Fruit fly (Drosophila melanogaster) whole organism, embryonic: ENCODE measurements around the gene CG8516.

Experiments used
- Abd-B ChIP-seq: fragments of 200-800 bp; sonication (Bioruptor generic); optimal IDR thresholded peaks from 2 replicates; lab custom pipeline; 2018; ENCODE audit warnings: missing biosample characterization, mild to moderate bottlenecking, missing genetic modification characterization, moderate library complexity
- Awh ChIP-seq: fragments of 200-800 bp; sonication (Bioruptor generic); IDR thresholded peaks from 2 replicates; pipeline ENCODE4, ENCODE4 v1.3.6; 2022; ENCODE audit warnings: missing biosample characterization, missing genetic modification characterization
- B-H2 ChIP-seq: fragments of 200-800 bp; sonication (Bioruptor generic); optimal IDR thresholded peaks from 2 replicates; lab custom pipeline; 2018; ENCODE audit warnings: missing biosample characterization, mild to moderate bottlenecking, missing genetic modification characterization
- Blimp-1 ChIP-seq: fragments of 200-800 bp; sonication (Bioruptor generic); optimal IDR thresholded peaks from 3 replicates; lab custom pipeline; 2018; ENCODE audit warnings: missing biosample characterization, missing genetic modification characterization, mild to moderate bottlenecking, moderate library complexity, missing genetic modification reagents
- CG12659 ChIP-seq: fragments of 200-800 bp; sonication (Bioruptor generic); optimal IDR thresholded peaks from 3 replicates; lab custom pipeline; 2017; ENCODE audit warnings: mild to moderate bottlenecking, missing biosample characterization, missing genetic modification reagents, missing genetic modification characterization
- CG13296 ChIP-seq: fragments of 200-800 bp; sonication (Bioruptor generic); optimal IDR thresholded peaks from 3 replicates; lab custom pipeline; 2018; ENCODE audit warnings: missing biosample characterization, mild to moderate bottlenecking, missing genetic modification characterization
- CG13894 ChIP-seq: fragments of 200-800 bp; sonication (Bioruptor generic); optimal IDR thresholded peaks from 3 replicates; lab custom pipeline; 2018; ENCODE audit warnings: missing biosample characterization, mild to moderate bottlenecking, missing genetic modification characterization, moderate library complexity
- CG14050 ChIP-seq: fragments of 200-800 bp; sonication (Bioruptor generic); IDR thresholded peaks from 3 replicates; pipeline ENCODE4 v1.3.6; 2022; ENCODE audit warnings: missing biosample characterization, missing genetic modification characterization
- CG15073 ChIP-seq: fragments of 200-800 bp; sonication (Bioruptor generic); optimal IDR thresholded peaks from 2 replicates; lab custom pipeline; 2016; ENCODE audit warnings: missing biosample characterization, missing genetic modification characterization
- CG17328 ChIP-seq: fragments of 200-800 bp; sonication (Bioruptor generic); IDR thresholded peaks from 2 replicates; pipeline ENCODE4 v1.3.6; 2022; ENCODE audit warnings: missing biosample characterization, missing genetic modification characterization
- CG17829 ChIP-seq: fragments of 200-800 bp; optimal IDR thresholded peaks from 2 replicates; lab custom pipeline; 2019; ENCODE audit warnings: missing biosample characterization, mild to moderate bottlenecking, missing genetic modification characterization, moderate library complexity
- CG1792 ChIP-seq: fragments of 200-800 bp; sonication (Bioruptor generic); optimal IDR thresholded peaks from 2 replicates; lab custom pipeline; 2016; ENCODE audit warnings: missing biosample characterization, missing genetic modification characterization
- CG18599 ChIP-seq: fragments of 200-800 bp; sonication (Bioruptor generic); optimal IDR thresholded peaks from 3 replicates; lab custom pipeline; 2017; ENCODE audit warnings: missing biosample characterization, missing genetic modification characterization, mild to moderate bottlenecking, moderate library complexity, missing genetic modification reagents
- CG2889 ChIP-seq: fragments of 200-800 bp; sonication (Bioruptor generic); IDR thresholded peaks from 3 replicates; pipeline ENCODE4 v1.3.6; 2022; ENCODE audit warnings: missing biosample characterization, missing genetic modification characterization
- CG30431 ChIP-seq: fragments of 200-800 bp; sonication (Bioruptor generic); optimal IDR thresholded peaks from 2 replicates; lab custom pipeline; 2017; ENCODE audit warnings: missing biosample characterization, missing genetic modification characterization
- CG31224 ChIP-seq: fragments of 200-800 bp; sonication (Bioruptor generic); IDR thresholded peaks from 2 replicates; pipeline ENCODE4 v1.3.6; 2022; ENCODE audit warnings: missing biosample characterization, missing genetic modification characterization
- CG6765 ChIP-seq: fragments of 200-800 bp; sonication (Bioruptor generic); optimal IDR thresholded peaks from 3 replicates; lab custom pipeline; 2017; ENCODE audit warnings: missing biosample characterization, mild to moderate bottlenecking, missing genetic modification characterization
- CG6791 ChIP-seq: fragments of 200-800 bp; sonication (Bioruptor generic); IDR thresholded peaks from 3 replicates; pipeline ENCODE4 v1.3.6; 2022; ENCODE audit warnings: missing biosample characterization, missing genetic modification characterization; ENCODE audit not compliant: partially characterized antibody
- CG7556 ChIP-seq: fragments of 200-800 bp; sonication (Bioruptor generic); optimal IDR thresholded peaks from 2 replicates; lab custom pipeline; 2017; ENCODE audit warnings: missing biosample characterization, mild to moderate bottlenecking, missing genetic modification characterization
- CG7839 ChIP-seq: fragments of 200-800 bp; sonication (Bioruptor generic); optimal IDR thresholded peaks from 3 replicates; lab custom pipeline; 2018; ENCODE audit warnings: missing biosample characterization, mild to moderate bottlenecking, missing genetic modification characterization, moderate library complexity
- CrebB ChIP-seq: fragments of 200-800 bp; sonication (Bioruptor generic); optimal IDR thresholded peaks from 3 replicates; lab custom pipeline; 2018; ENCODE audit warnings: missing biosample characterization, mild to moderate bottlenecking, missing genetic modification characterization
- D19B ChIP-seq: fragments of 200-800 bp; sonication (Bioruptor generic); optimal IDR thresholded peaks from 2 replicates; lab custom pipeline; 2017; ENCODE audit warnings: missing biosample characterization, mild to moderate bottlenecking, missing genetic modification characterization
- Deaf1 ChIP-seq: fragments of 200-800 bp; optimal IDR thresholded peaks from 3 replicates; lab custom pipeline; 2019; ENCODE audit warnings: missing biosample characterization, mild to moderate bottlenecking, missing genetic modification characterization, moderate library complexity
- Dll ChIP-seq: fragments of 200-800 bp; sonication (Bioruptor generic); IDR thresholded peaks from 4 replicates; pipeline ENCODE4 v1.3.6; 2022; ENCODE audit warnings: missing biosample characterization, missing genetic modification characterization; ENCODE audit not compliant: partially characterized antibody
- Dp ChIP-seq: fragments of 200-800 bp; sonication (Bioruptor generic); optimal IDR thresholded peaks from 2 replicates; lab custom pipeline; 2018; ENCODE audit warnings: missing biosample characterization, mild to moderate bottlenecking, missing genetic modification characterization, moderate library complexity
- Elba2 ChIP-seq: fragments of 200-800 bp; sonication (Bioruptor generic); optimal IDR thresholded peaks from 3 replicates; lab custom pipeline; 2016; ENCODE audit warnings: missing biosample characterization, missing genetic modification characterization
- HHEX ChIP-seq: fragments of 200-800 bp; sonication (Bioruptor generic); optimal IDR thresholded peaks from 3 replicates; lab custom pipeline; 2017; ENCODE audit warnings: missing biosample characterization, mild to moderate bottlenecking, missing genetic modification characterization, missing genetic modification reagents
- Lpt ChIP-seq: fragments of >200 bp; optimal IDR thresholded peaks from 2 replicates; lab custom pipeline; 2018; ENCODE audit warnings: missing biosample characterization, missing genetic modification characterization
- Max ChIP-seq: fragments of 200-800 bp; sonication (Bioruptor generic); optimal IDR thresholded peaks from 2 replicates; lab custom pipeline; 2016; ENCODE audit warnings: missing biosample characterization, mild to moderate bottlenecking, missing genetic modification characterization
- Opbp ChIP-seq: fragments of 200-800 bp; sonication (Bioruptor generic); IDR thresholded peaks from 3 replicates; pipeline ENCODE4 v1.3.6; 2022; ENCODE audit warnings: missing biosample characterization, missing genetic modification characterization; ENCODE audit not compliant: partially characterized antibody
- ac ChIP-seq: fragments of 200-800 bp; sonication (Bioruptor generic); optimal IDR thresholded peaks from 3 replicates; lab custom pipeline; 2017; ENCODE audit warnings: missing biosample characterization, mild to moderate bottlenecking, missing genetic modification characterization
- btn ChIP-seq: fragments of 200-800 bp; sonication (Bioruptor generic); optimal IDR thresholded peaks from 2 replicates; lab custom pipeline; 2016; ENCODE audit warnings: missing biosample characterization, missing genetic modification characterization
- corto ChIP-seq: fragments of 200-800 bp; sonication (Bioruptor generic); optimal IDR thresholded peaks from 2 replicates; lab custom pipeline; 2016; ENCODE audit warnings: missing biosample characterization, mild to moderate bottlenecking, missing genetic modification characterization, moderate library complexity
- gem ChIP-seq: fragments of 200-800 bp; sonication (Bioruptor generic); optimal IDR thresholded peaks from 2 replicates; lab custom pipeline; 2019; ENCODE audit warnings: missing biosample characterization, mild to moderate bottlenecking, missing genetic modification characterization, moderate library complexity
- jumu ChIP-seq: fragments of 200-800 bp; sonication (Bioruptor generic); optimal IDR thresholded peaks from 3 replicates; lab custom pipeline; 2016; ENCODE audit warnings: missing biosample characterization, missing genetic modification characterization
- nmo ChIP-seq: fragments of 200-800 bp; sonication (Bioruptor generic); optimal IDR thresholded peaks from 2 replicates; lab custom pipeline; 2018; ENCODE audit warnings: missing biosample characterization, mild to moderate bottlenecking, missing genetic modification characterization, moderate library complexity
- org-1 ChIP-seq: fragments of 200-800 bp; sonication (Bioruptor generic); optimal IDR thresholded peaks from 2 replicates; lab custom pipeline; 2017; ENCODE audit warnings: missing biosample characterization, missing genetic modification characterization
- pan ChIP-seq, 4 experiments: fragments of >200 bp in 3 of 4; fragments of 200-800 bp in 1 of 4; sonication (Bioruptor generic) in 1 of 4; optimal IDR thresholded peaks in 3 of 4; IDR thresholded peaks in 1 of 4; 2 replicates each; pipeline versions ENCODE4 v1.3.6 to Lab custom; 2017 to 2022; ENCODE audit warnings: missing biosample characterization in 2 of 4, missing genetic modification characterization in 2 of 4, mixed read lengths in 1 of 4
- pita ChIP-seq: fragments of 200-800 bp; sonication (Bioruptor generic); optimal IDR thresholded peaks from 2 replicates; lab custom pipeline; 2017; ENCODE audit warnings: missing biosample characterization, mild to moderate bottlenecking, missing genetic modification characterization
- prd ChIP-seq, 3 experiments: fragments of >200 bp in 2 of 3; fragments of 200-800 bp in 1 of 3; sonication (Bioruptor generic) in 1 of 3; optimal IDR thresholded peaks in 2 of 3; IDR thresholded peaks in 1 of 3; 2 replicates in 2 of 3; 3 replicates in 1 of 3; pipeline versions ENCODE4 v1.3.6 to Lab custom; 2017 to 2022; ENCODE audit warnings: missing biosample characterization in 1 of 3, missing genetic modification characterization in 1 of 3
- pzg ChIP-seq: fragments of 200-800 bp; sonication (Bioruptor generic); optimal IDR thresholded peaks from 3 replicates; lab custom pipeline; 2018; ENCODE audit warnings: missing biosample characterization, mild to moderate bottlenecking, missing genetic modification characterization, moderate library complexity
- sens-2 ChIP-seq: fragments of 200-800 bp; sonication (Bioruptor generic); IDR thresholded peaks from 2 replicates; pipeline ENCODE4 v1.3.6; 2022; ENCODE audit warnings: missing biosample characterization, missing genetic modification characterization
- slp2 ChIP-seq: fragments of 200-800 bp; sonication (Bioruptor generic); optimal IDR thresholded peaks from 2 replicates; lab custom pipeline; 2016; ENCODE audit warnings: missing biosample characterization, missing genetic modification characterization
- tio ChIP-seq: fragments of 200-800 bp; sonication (Bioruptor generic); optimal IDR thresholded peaks from 2 replicates; lab custom pipeline; 2017; ENCODE audit warnings: missing biosample characterization, missing genetic modification characterization, inconsistent platforms
- wdn ChIP-seq: fragments of 200-800 bp; sonication (Bioruptor generic); IDR thresholded peaks from 2 replicates; pipeline ENCODE4 v1.3.6; 2022; ENCODE audit warnings: missing biosample characterization, missing genetic modification characterization
- zen ChIP-seq: fragments of 200-800 bp; sonication (Bioruptor generic); optimal IDR thresholded peaks from 3 replicates; lab custom pipeline; 2018; ENCODE audit warnings: missing biosample characterization, mild to moderate bottlenecking, missing genetic modification characterization, moderate library complexity

The CG8516 gene

DNA sequence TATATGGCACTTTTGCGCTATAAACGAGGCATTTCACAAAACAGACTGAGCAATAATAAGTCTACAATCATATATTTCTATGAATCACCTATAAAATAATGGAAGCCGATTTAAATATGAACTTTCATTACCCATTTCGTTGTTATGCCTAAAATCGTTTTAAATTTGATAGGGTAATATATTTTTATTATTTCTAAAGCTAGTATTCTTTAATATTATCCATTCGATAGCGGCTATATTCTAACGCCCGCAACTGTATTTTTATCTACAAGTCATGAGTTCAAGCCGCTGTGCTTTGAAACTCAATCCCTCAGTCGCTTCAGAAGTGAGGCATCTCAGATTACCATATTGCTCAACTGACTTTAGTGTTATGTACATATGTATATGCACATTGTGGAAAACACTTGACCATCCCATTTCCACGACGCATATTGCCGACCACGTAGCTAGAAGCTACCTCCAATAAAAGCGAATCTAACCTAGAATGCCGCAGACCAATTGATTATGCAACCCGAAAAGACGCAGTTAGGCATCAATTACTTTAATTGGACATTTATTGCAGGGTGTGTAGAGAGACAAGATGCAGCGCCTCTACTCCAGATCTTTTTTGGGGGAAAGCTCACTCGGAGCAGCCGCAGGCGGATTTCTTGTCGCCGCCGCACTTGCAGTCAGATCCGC, 9.7 kb upstream of the CG8516 start (continued):
- TF ChIP-seq nmo (GFP tag; lab: Kevin White, UChicago) (peak; percentile 5), CG2889 (no peak), CG14050 (GFP tag; lab: Robert Waterston, UW) (no peak), Max (no peak), CG7839 (tag; lab: Kevin White, UChicago) (peak; percentile 41), wdn (GFP tag; lab: Robert Waterston, UW) (no peak), zen (tag; lab: Kevin White, UChicago) (no peak), gem (peak; percentile 73), Blimp-1 (GFP tag; lab: Kevin White, UChicago) (no peak), tio (no peak), CG15073 (no peak), Abd-B (GFP tag; lab: Kevin White, UChicago) (no peak), slp2 (GFP tag; lab: Kevin White, UChicago) (no peak), CG17328 (GFP tag; lab: Robert Waterston, UW) (no peak), CG6765 (GFP tag; lab: Kevin White, UChicago) (no peak)
- TF ChIP-seq, all 482 proteins: peak for 40

DNA sequence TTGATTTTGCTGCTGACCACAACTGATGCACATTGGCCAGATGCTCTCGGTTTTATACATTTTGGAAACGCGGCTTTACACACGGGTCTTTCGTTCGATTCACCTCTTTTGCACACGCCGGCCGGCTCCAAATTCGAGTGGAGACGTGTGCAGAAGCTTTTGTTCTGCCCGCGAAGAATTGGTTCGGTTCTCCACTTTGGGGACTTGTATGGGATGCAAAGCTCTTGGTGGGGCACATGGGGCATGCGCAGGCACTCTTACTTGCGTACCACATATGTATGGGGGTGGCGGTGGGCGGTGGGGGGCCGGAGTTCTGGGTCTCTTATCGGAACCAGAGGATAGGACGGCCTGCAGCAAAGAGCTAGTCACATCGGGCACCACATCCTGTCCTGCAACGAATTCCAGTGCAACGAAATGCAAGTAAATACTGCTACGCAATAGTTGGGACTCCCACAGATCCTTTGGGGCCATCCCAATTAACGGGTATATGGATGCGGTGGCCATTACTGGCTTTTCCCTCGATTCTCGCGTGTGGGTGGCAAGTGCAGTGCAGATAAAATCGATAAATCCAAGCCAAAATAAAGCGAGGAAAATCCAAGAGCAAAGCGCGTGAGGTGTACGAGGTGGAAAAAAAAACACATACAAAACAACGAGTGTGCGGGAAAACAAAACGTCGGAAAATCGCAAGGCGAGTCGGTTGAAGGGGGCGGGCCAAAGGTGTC, 8.6 kb upstream of the CG8516 start, which contains the start of the genes MtnA and CG8500:
MtnA (minus strand) TSS at position 30 of the 722 bp plus-strand sequence.
CG8500 (plus strand) TSS at position 313 of the 722 bp plus-strand sequence.
- TF ChIP-seq pan (optimal IDR thresholded peaks at IDR 0.05; lab: Kevin White, UChicago) (no peak), pan (GFP tag; optimal IDR thresholded peaks at IDR 0.05 in 1 of 2, IDR thresholded peaks at IDR 0.05 in 1 of 2) (no peak), CG31224 (GFP tag; lab: Robert Waterston, UW) (no peak), Lpt (GFP tag; lab: Kevin White, UChicago) (no peak), pita (GFP tag; lab: Kevin White, UChicago) (peak; percentile 54), Max (no peak), CG6791 (GFP tag; lab: Robert Waterston, UW) (no peak), jumu (no peak), D19B (no peak), Deaf1 (no peak), CG1792 (no peak), CG13894 (tag; lab: Kevin White, UChicago) (peak; percentile 26), Awh (GFP tag; lab: Robert Waterston, UW) (no peak), B-H2 (peak; percentile 15), sens-2 (GFP tag; lab: Robert Waterston, UW) (no peak), Opbp (GFP tag; lab: Robert Waterston, UW) (0 out of 3 replicates have a peak, but pooled peaks have one; percentile 24), HHEX (no peak), corto (GFP tag; lab: Kevin White, UChicago) (no peak), CG7556 (GFP tag; lab: Kevin White, UChicago) (no peak), Dp (peak; percentile 64), CG13296 (GFP tag; lab: Kevin White, UChicago) (no peak), btn (GFP tag; lab: Kevin White, UChicago) (no peak), pzg (GFP tag; lab: Kevin White, UChicago) (peak; percentile 67), CrebB (no peak), org-1 (GFP tag; lab: Kevin White, UChicago) (no peak), CG17829 (tag; lab: Kevin White, UChicago) (no peak), CG18599 (GFP tag; lab: Kevin White, UChicago) (no peak), CG12659 (GFP tag; lab: Kevin White, UChicago) (peak; percentile 20), prd (optimal IDR thresholded peaks at IDR 0.05; lab: Kevin White, UChicago) (no peak), prd (GFP tag; IDR thresholded peaks at IDR 0.05; lab: Robert Waterston, UW) (no peak), Elba2 (GFP tag; lab: Kevin White, UChicago) (no peak), Dll (no peak), ac (GFP tag; lab: Kevin White, UChicago) (no peak), CG30431 (GFP tag; lab: Kevin White, UChicago) (no peak)
